Worm (Caenorhabditis elegans) whole organism, midembryonic: Measurements from ENCODE around the gene drh-1.

Experiments
- T22C8.4 ChIP-seq: fragments of 200-800 bp; sonication (Bioruptor generic); IDR thresholded peaks from 2 replicates; pipeline ENCODE4 v1.3.6; 2022; ENCODE audit warnings: missing genetic modification characterization, missing compliant biosample characterization
- cog-1 ChIP-seq: sonication (generic microtip); optimal IDR thresholded peaks from 2 replicates; lab custom pipeline; 2016; ENCODE audit warnings: missing genetic modification characterization, missing compliant biosample characterization
- flt-1 ChIP-seq: fragments of 200-800 bp; sonication (Bioruptor generic); IDR thresholded peaks from 2 replicates; pipeline ENCODE4 v1.3.6; 2022; ENCODE audit warnings: missing genetic modification characterization, missing compliant biosample characterization
- klf-2 ChIP-seq: fragments of 200-800 bp; sonication (Bioruptor generic); conservative IDR thresholded peaks from 2 replicates; pipeline ENCODE4 v1.3.6; 2022; ENCODE audit warnings: missing genetic modification reagents, missing genetic modification characterization, missing compliant biosample characterization
- med-1 ChIP-seq: sonication (generic microtip); optimal IDR thresholded peaks from 2 replicates; lab custom pipeline; 2017; ENCODE audit warnings: missing genetic modification characterization, mild to moderate bottlenecking, missing compliant biosample characterization, antibody characterized with exemption, missing genetic modification reagents; ENCODE audit not compliant: insufficient read depth
- ref-1 ChIP-seq: fragments of 200-800 bp; sonication (Bioruptor generic); conservative IDR thresholded peaks from 2 replicates; pipeline ENCODE4 v1.3.6; 2022; ENCODE audit warnings: missing genetic modification reagents, missing genetic modification characterization, missing compliant biosample characterization
- tab-1 ChIP-seq: fragments of 200-800 bp; sonication (Bioruptor generic); IDR thresholded peaks from 2 replicates; pipeline ENCODE4 v1.3.6; 2022; ENCODE audit warnings: missing genetic modification characterization, missing compliant biosample characterization
- ztf-23 ChIP-seq: fragments of 200-800 bp; sonication (Bioruptor generic); IDR thresholded peaks from 2 replicates; pipeline ENCODE4 v1.3.6; 2022; ENCODE audit warnings: missing genetic modification reagents, missing genetic modification characterization, missing compliant biosample characterization
- ztf-29 ChIP-seq: fragments of 200-800 bp; sonication (Bioruptor generic); IDR thresholded peaks from 2 replicates; pipeline ENCODE4 v1.3.6; 2022; ENCODE audit warnings: missing genetic modification reagents, missing genetic modification characterization, missing compliant biosample characterization

Gene drh-1

ce11 chrIV:6575959-6576727 lies 37.0 kb downstream of the drh-1 start:
- no peak for TF ChIP-seq tab-1 (GFP tag; lab: Robert Waterston, UW)
- TF ChIP-seq ztf-29 (GFP tag; lab: Robert Waterston, UW), result no peak
- TF ChIP-seq ztf-23 (GFP tag; lab: Robert Waterston, UW), result no peak
- no peak for TF ChIP-seq ref-1 (GFP tag; lab: Robert Waterston, UW)
- TF ChIP-seq flt-1 (GFP tag; lab: Robert Waterston, UW), result no peak
- no peak for TF ChIP-seq T22C8.4
- no peak for TF ChIP-seq klf-2 (GFP tag; lab: Robert Waterston, UW)
- TF ChIP-seq med-1 (GFP tag; lab: Kevin White, UChicago), result no peak
- TF ChIP-seq cog-1 (tag; lab: Kevin White, UChicago), result no peak

DNA sequence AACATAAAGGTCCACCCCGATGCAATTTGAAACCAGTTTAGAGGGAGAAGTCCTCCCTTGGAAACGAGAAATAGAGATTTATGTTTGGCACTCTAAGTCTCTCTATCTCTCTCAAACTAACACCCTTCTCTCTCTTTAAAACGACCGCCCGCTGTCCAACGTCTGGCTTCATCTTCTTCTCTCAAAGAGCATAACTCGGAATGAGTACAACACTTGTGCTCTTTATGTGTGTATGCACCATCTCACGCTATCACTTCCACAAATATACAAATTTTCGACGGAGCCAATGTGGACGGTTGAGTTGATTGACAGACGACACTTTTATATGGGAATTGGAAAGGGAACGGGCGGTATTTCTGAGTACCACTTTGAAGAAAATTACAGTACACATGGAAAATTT lies 38.8 kb downstream of the drh-1 start:
- TF ChIP-seq cog-1 (tag; lab: Kevin White, UChicago) (no peak), ztf-29 (GFP tag; lab: Robert Waterston, UW) (no peak)

DNA sequence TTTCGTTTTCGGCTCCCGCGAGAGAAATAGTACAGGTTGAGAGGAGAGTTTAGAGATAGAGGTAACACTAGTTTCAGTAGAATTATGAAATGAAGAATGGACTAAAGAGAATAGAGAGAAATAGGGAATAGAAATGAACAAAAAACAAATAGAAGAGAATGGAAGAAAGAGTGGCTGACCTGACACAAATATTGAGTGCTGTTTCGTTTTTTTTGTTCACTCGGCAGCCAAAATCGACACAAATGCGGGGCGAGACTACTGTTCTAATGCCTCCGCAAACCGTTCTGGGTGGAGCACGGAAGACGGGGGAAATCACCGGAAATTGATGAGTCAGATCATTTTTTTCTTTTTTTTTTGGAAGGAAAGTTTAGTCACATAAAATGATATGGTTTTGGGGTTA lies 40.5 kb downstream of the drh-1 start:
- TF ChIP-seq klf-2 (GFP tag; lab: Robert Waterston, UW) (no peak), ztf-29 (GFP tag; lab: Robert Waterston, UW) (no peak)

- no peak for TF ChIP-seq tab-1 (GFP tag; lab: Robert Waterston, UW)
- TF ChIP-seq T22C8.4, result no peak
- TF ChIP-seq med-1 (GFP tag; lab: Kevin White, UChicago), result no peak
- no peak for TF ChIP-seq ztf-23 (GFP tag; lab: Robert Waterston, UW)
- TF ChIP-seq klf-2 (GFP tag; lab: Robert Waterston, UW), result no peak
- TF ChIP-seq flt-1 (GFP tag; lab: Robert Waterston, UW), result no peak
- no peak for TF ChIP-seq ztf-29 (GFP tag; lab: Robert Waterston, UW)
- no peak for TF ChIP-seq ref-1 (GFP tag; lab: Robert Waterston, UW)
- TF ChIP-seq cog-1 (tag; lab: Kevin White, UChicago), result no peak
Measured at ce11 chrIV:6572238-6572637, 40.9 kb downstream of the drh-1 start, which contains the start of gene bicd-1. Gene bicd-1, minus strand, starts transcription at chrIV:6572338.

DNA sequence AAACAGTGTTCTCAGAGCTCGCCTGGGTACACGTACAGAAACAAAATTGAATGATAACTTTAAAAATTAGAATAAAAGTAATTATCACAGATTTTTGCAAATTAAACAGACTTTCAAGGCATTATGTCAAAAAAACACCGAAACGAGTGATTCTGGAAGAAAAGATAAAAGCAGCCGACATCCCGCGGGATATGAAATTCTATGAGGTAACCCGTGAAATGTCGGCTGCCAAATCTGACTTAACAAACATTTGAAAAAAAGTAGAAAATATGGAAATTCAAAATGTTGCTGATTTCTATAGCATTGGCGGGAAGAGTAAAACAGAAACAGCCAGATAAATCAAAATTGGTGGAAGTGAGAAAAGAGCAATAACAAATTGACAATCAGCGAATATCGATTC lies 47.5 kb downstream of the drh-1 start:
- TF ChIP-seq cog-1 (tag; lab: Kevin White, UChicago), result no peak
- TF ChIP-seq ref-1 (GFP tag; lab: Robert Waterston, UW), result no peak
- no peak for TF ChIP-seq flt-1 (GFP tag; lab: Robert Waterston, UW)
- no peak for TF ChIP-seq med-1 (GFP tag; lab: Kevin White, UChicago)
- no peak for TF ChIP-seq ztf-29 (GFP tag; lab: Robert Waterston, UW)
- TF ChIP-seq tab-1 (GFP tag; lab: Robert Waterston, UW), result no peak
- TF ChIP-seq T22C8.4, result no peak
- TF ChIP-seq klf-2 (GFP tag; lab: Robert Waterston, UW), result no peak

DNA sequence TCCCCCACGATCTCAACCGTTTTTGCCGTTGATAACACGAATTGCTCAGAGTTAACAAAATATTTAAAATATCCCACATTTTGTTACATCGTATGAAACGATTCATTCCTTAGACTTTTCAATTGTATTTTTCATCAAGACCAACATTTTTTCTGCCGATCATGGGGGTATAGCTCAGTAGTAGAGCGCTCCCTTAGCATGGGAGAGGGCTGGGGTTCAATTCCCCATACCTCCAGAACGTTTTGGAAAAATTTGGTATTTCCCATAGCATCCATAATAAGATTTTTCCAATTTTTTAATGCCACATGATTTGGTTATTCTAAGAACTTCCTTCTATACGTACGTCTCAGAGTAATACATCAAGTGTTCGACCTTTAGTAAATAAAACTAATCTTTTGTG lies 51.1 kb downstream of the drh-1 start:
- TF ChIP-seq cog-1 (tag; lab: Kevin White, UChicago), result no peak
- TF ChIP-seq ztf-29 (GFP tag; lab: Robert Waterston, UW), result no peak
- no peak for TF ChIP-seq ztf-23 (GFP tag; lab: Robert Waterston, UW)

DNA sequence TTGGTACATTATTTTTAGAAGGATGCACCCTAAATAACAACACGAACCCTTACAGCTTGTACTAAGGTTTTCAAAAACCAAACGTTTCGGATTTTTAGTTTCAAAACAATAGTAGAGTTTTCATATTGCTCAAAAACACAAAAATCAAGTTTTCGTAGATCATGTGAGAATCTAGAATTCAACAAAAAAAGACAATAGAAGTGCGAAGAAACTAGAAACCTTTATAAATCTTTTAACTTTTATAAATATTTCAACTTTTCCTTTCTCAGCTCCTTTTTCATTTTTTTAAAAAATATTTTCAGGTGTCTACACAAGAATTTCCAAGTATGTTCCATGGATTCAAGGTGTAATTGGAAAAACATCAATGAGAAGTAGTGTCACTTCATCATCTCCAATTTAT lies 52.7 kb downstream of the drh-1 start, which contains the start of gene best-9:
Gene best-9 (plus strand): TSS at position 301 of the 400 bp plus-strand sequence.
- no peak for TF ChIP-seq T22C8.4
- no peak for TF ChIP-seq flt-1 (GFP tag; lab: Robert Waterston, UW)
- no peak for TF ChIP-seq ztf-29 (GFP tag; lab: Robert Waterston, UW)
- TF ChIP-seq ztf-23 (GFP tag; lab: Robert Waterston, UW), result no peak
- no peak for TF ChIP-seq cog-1 (tag; lab: Kevin White, UChicago)
- no peak for TF ChIP-seq med-1 (GFP tag; lab: Kevin White, UChicago)
